Worm (Caenorhabditis elegans) whole organism, late embryonic: Measurements from ENCODE around the gene idpc-6.

Source experiments
- ceh-18 ChIP-seq: sonication (generic microtip); optimal IDR thresholded peaks from 2 replicates; lab custom pipeline; 2016; ENCODE audit warnings: missing genetic modification characterization, missing compliant biosample characterization
- ceh-2 ChIP-seq: sonication (generic microtip); optimal IDR thresholded peaks from 2 replicates; lab custom pipeline; 2016; ENCODE audit warnings: missing genotype, missing genetic modification characterization, missing compliant biosample characterization
- ceh-45 ChIP-seq: fragments of 200-800 bp; sonication (Bioruptor generic); IDR thresholded peaks from 2 replicates; pipeline ENCODE4 v1.3.6; 2022; ENCODE audit warnings: missing genetic modification reagents, missing genetic modification characterization, missing compliant biosample characterization
- dve-1 ChIP-seq: sonication (generic microtip); optimal IDR thresholded peaks from 2 replicates; lab custom pipeline; 2017; ENCODE audit warnings: antibody characterized with exemption, mild to moderate bottlenecking, missing genetic modification characterization, missing compliant biosample characterization
- hlh-15 ChIP-seq: sonication (generic microtip); optimal IDR thresholded peaks from 2 replicates; lab custom pipeline; 2016; ENCODE audit warnings: missing genetic modification characterization, missing compliant biosample characterization
- lin-11 ChIP-seq: fragments of 200-800 bp; sonication (Bioruptor generic); optimal IDR thresholded peaks from 2 replicates; lab custom pipeline; 2018; ENCODE audit warnings: mild to moderate bottlenecking, missing genetic modification characterization, missing compliant biosample characterization
- pha-4 ChIP-seq: fragments of 150-350 bp; optimal IDR thresholded peaks from 2 replicates; lab custom pipeline; 2018; ENCODE audit warnings: missing biosample characterization, missing genetic modification reagents, missing genetic modification characterization
- tbx-2 ChIP-seq: sonication (generic microtip); optimal IDR thresholded peaks from 2 replicates; lab custom pipeline; 2016; ENCODE audit warnings: missing genetic modification characterization, missing compliant biosample characterization
- unc-86 ChIP-seq: sonication (generic microtip); optimal IDR thresholded peaks from 2 replicates; lab custom pipeline; 2016; ENCODE audit warnings: missing genetic modification characterization, missing compliant biosample characterization

DNA sequence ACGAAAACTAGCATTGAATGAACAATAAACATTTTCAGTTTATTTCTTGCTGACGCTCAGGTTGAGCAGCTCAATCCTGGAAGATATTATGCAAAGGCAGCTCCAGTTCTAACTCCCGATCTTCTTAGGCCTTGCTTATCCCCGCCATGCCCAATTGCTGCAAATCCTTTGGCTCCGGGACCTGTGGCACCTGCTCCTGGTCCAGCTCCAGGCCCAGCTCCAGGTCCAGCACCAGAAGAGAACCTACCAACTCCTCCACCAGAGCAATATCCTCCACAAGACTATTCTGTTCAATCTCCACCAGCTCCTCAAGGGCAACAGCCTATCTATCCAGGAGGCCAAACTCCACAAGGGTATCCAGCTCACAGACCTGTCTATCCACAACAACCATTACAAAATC lies 3.8 kb upstream of the idpc-6 start:
- no peak for TF ChIP-seq ceh-2 (tag; lab: Kevin White, UChicago)
- TF ChIP-seq pha-4 (tag; lab: Kevin White, UChicago) = no peak
- no peak for TF ChIP-seq tbx-2 (tag; lab: Kevin White, UChicago)
- TF ChIP-seq ceh-18 (tag; lab: Kevin White, UChicago) = no peak
- no peak for TF ChIP-seq ceh-45
- no peak for TF ChIP-seq lin-11
- no peak for TF ChIP-seq hlh-15 (tag; lab: Kevin White, UChicago)
- no peak for TF ChIP-seq dve-1 (tag; lab: Kevin White, UChicago)
- TF ChIP-seq unc-86 (tag; lab: Kevin White, UChicago) = no peak
